Worm (Caenorhabditis elegans): ENCODE data around the gene F38H4.5.

F38H4.5 gene

ce11 chrIV:11901215-11901614 lies 49.2 kb downstream of the F38H4.5 start:
- TF ChIP-seq snu-23 (GFP tag; optimal IDR thresholded peaks at IDR 0.05) (peak; percentile 22), nhr-71 (tag; optimal IDR thresholded peaks at IDR 0.05) (peak; percentile 29), nhr-20 (tag; optimal IDR thresholded peaks at IDR 0.05) (peak; percentile 37), nhr-19 (GFP tag; conservative IDR thresholded peaks at IDR 0.05) (0 out of 2 replicates have a peak, but pooled peaks have one; percentile 6), nhr-85 (tag) (peak; percentile 6), lin-35 (GFP tag; optimal IDR thresholded peaks at IDR 0.05) (peak in 1 of 2 experiments; percentile 32), nhr-28 (tag; optimal IDR thresholded peaks at IDR 0.05) (no peak), elt-3 (tag; optimal IDR thresholded peaks at IDR 0.05) (peak in 1 of 6 experiments; percentile 26), blmp-1 (tag; optimal IDR thresholded peaks at IDR 0.05) (peak; percentile 32), sox-4 (tag; optimal IDR thresholded peaks at IDR 0.05) (no peak), swsn-7 (tag; optimal IDR thresholded peaks at IDR 0.05) (no peak), tbx-2 (tag; optimal IDR thresholded peaks at IDR 0.05) (peak; percentile 26)

All from whole organism, L1 larva.